Worm (Caenorhabditis elegans) whole organism, L2 larva: ENCODE data around the gene C40H1.7.

Experiments used
- blmp-1 ChIP-seq: sonication (generic microtip); optimal IDR thresholded peaks from 2 replicates; lab custom pipeline; 2017; ENCODE audit warnings: missing genetic modification characterization, mild to moderate bottlenecking, missing compliant biosample characterization, antibody characterized with exemption, moderate library complexity; ENCODE audit not compliant: insufficient read depth
- ceh-16 ChIP-seq: fragments of 150-350 bp; optimal IDR thresholded peaks from 2 replicates; lab custom pipeline; 2014; ENCODE audit warnings: missing biosample characterization, missing genetic modification characterization
- ceh-82 ChIP-seq: fragments of 150-350 bp; optimal IDR thresholded peaks from 2 replicates; lab custom pipeline; 2014; ENCODE audit warnings: missing biosample characterization, missing genetic modification characterization
- egl-27 ChIP-seq: sonication (generic microtip); optimal IDR thresholded peaks from 3 replicates; lab custom pipeline; 2017; ENCODE audit warnings: missing biosample characterization, missing genetic modification reagents, missing genetic modification characterization
- fos-1 ChIP-seq: fragments of 150-350 bp; optimal IDR thresholded peaks from 2 replicates; lab custom pipeline; 2014; ENCODE audit warnings: missing biosample characterization, missing genetic modification characterization
- lin-11 ChIP-seq: fragments of 150-350 bp; sonication (generic microtip); optimal IDR thresholded peaks from 2 replicates; lab custom pipeline; 2014; ENCODE audit warnings: missing biosample characterization, missing genetic modification characterization, inconsistent platforms, mixed read lengths
- mab-5 ChIP-seq: fragments of 150-350 bp; optimal IDR thresholded peaks from 2 replicates; lab custom pipeline; 2014; ENCODE audit warnings: missing biosample characterization, missing genetic modification characterization
- mbf-1 ChIP-seq: sonication (generic microtip); optimal IDR thresholded peaks from 2 replicates; lab custom pipeline; 2017; ENCODE audit warnings: missing biosample characterization, missing genetic modification characterization
- nhr-237 ChIP-seq: fragments of 150-350 bp; optimal IDR thresholded peaks from 2 replicates; lab custom pipeline; 2014; ENCODE audit warnings: missing biosample characterization, missing genetic modification characterization
- sem-4 ChIP-seq: fragments of 150-350 bp; optimal IDR thresholded peaks from 2 replicates; lab custom pipeline; 2014; ENCODE audit warnings: missing biosample characterization, missing genetic modification reagents, missing genetic modification characterization
- unc-39 ChIP-seq: fragments of 150-350 bp; optimal IDR thresholded peaks from 2 replicates; lab custom pipeline; 2014; ENCODE audit warnings: missing biosample characterization, missing genetic modification characterization
- zag-1 ChIP-seq: fragments of 150-350 bp; optimal IDR thresholded peaks from 2 replicates; lab custom pipeline; 2014; ENCODE audit warnings: missing biosample characterization, missing genetic modification characterization
- ztf-11 ChIP-seq: sonication (generic microtip); optimal IDR thresholded peaks from 2 replicates; lab custom pipeline; 2017; ENCODE audit warnings: missing biosample characterization, missing genetic modification characterization

ce11 chrIII:9366376-9366775, 41.6 kb downstream of the C40H1.7 start:
- TF ChIP-seq lin-11 (tag; lab: Kevin White, UChicago) (no peak), ztf-11 (tag; lab: Kevin White, UChicago) (no peak), ceh-82 (tag; lab: Kevin White, UChicago) (no peak), nhr-237 (tag; lab: Kevin White, UChicago) (no peak), unc-39 (tag; lab: Kevin White, UChicago) (no peak), mbf-1 (tag; lab: Kevin White, UChicago) (no peak), ceh-16 (tag; lab: Kevin White, UChicago) (no peak), sem-4 (tag; lab: Kevin White, UChicago) (no peak), mab-5 (tag; lab: Kevin White, UChicago) (no peak), egl-27 (tag; lab: Kevin White, UChicago) (no peak), blmp-1 (no peak), fos-1 (no peak), zag-1 (tag; lab: Kevin White, UChicago) (no peak)
